Fruit fly (Drosophila melanogaster): ENCODE measurements around the gene CG7548.
"Not testable (repeated sequence)": the region's sequence is repeated elsewhere in the genome, so short reads cannot be mapped to it uniquely, and the experiment has no call there.

The CG7548 gene

DNA sequence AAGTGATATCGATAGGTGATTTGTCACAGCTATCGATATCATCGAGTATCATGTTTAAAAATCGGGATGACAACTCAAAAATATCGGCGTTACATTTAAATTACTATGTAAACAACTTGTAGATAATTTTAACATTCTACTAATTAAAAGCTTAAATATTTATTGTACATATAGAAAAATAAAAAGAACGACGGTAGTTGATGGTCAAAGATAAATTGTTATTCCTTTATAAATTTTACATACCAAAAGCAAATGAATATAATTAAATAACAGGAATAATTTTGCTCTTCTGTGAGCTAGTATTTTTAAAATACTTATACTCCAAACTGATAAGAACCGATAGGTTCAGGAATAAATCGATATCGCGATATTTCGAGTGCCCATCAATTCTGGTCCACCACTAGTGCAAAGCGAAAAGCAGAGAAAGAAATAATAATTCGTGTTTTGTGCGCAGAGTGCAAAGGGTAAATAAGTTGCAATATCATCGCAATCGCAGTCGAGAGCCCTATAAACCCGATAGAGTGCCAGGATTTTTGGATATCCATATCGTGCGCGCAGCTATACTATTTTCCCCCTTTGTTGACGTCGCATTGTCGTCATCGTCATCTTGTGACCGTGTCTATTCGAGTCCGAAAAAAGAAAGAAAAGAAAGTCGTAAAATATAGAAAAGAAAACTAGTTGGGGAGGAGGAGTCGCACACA lies 22.5 kb upstream of the CG7548 start, which contains the start of gene lqf:
Gene lqf, plus strand, starts transcription at position 401 of the 701 bp plus-strand sequence.
- no peak for TF ChIP-seq usp (GFP tag; optimal IDR thresholded peaks at IDR 0.05)
- no peak for TF ChIP-seq CG8478 (optimal IDR thresholded peaks at IDR 0.05)
- no peak for TF ChIP-seq EcR (GFP tag; optimal IDR thresholded peaks at IDR 0.05)
- no peak for TF ChIP-seq Dll (optimal IDR thresholded peaks at IDR 0.05)
- no peak for TF ChIP-seq pan (optimal IDR thresholded peaks at IDR 0.05)
- TF ChIP-seq psq (optimal IDR thresholded peaks at IDR 0.05), result no peak

DNA sequence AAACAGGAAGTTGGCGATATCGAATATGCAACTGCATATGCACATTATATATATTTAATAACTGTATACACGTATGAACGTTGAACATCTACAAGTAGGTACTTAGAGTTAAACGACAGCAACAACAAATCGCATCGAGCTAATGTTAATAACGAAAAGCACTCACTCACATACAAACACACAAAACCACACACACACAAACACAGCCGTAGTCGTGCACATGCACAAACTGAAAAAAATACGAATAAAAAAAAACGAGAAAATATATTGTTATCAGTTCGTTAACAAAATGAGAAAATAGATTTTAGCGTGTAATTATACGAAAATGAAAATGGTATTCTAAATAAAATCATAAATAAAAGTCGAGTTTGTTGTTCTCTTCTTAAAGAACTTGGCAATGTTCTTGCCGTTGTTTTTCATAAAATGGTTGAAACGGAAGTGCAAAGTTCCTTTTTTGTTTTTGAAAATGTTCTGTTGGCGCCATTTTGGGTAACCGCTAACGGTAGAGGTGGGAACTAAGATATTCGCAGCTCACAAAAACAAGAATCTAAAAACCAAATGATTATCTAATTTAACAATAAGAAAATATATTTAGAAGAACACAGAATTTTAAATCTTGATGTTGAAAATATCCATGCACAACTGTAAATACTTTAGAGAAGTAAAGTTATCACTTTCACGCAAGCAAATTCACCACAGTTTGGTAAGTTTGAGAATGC lies 21.8 kb upstream of the CG7548 start:
- TF ChIP-seq EcR (GFP tag; optimal IDR thresholded peaks at IDR 0.05) (no peak), Dll (optimal IDR thresholded peaks at IDR 0.05) (no peak), psq (optimal IDR thresholded peaks at IDR 0.05) (no peak), usp (GFP tag; optimal IDR thresholded peaks at IDR 0.05) (no peak), CG8478 (optimal IDR thresholded peaks at IDR 0.05) (no peak), pan (optimal IDR thresholded peaks at IDR 0.05) (no peak)

DNA sequence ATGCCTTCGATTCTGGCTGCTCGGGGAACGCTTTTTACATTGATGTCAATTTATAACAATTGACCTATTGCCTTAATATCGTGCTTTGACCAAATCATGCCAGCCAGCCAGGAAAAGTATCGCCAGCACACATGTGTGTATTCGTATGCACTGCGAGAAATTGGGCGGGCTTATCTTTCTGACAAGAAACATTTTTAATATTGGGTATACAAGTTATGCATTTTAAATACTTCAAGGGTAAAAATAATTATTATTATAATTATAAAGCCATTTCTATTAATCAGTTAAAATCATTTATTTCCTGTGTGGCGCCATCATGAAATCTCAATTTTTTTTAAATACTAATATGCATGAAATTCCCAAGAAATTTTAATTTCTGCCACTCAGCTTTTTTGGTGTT lies 15.8 kb upstream of the CG7548 start:
- no peak for TF ChIP-seq Dll (optimal IDR thresholded peaks at IDR 0.05)
- TF ChIP-seq usp (GFP tag; optimal IDR thresholded peaks at IDR 0.05), result no peak
- TF ChIP-seq EcR (GFP tag; optimal IDR thresholded peaks at IDR 0.05), result no peak
- no peak for TF ChIP-seq CG8478 (optimal IDR thresholded peaks at IDR 0.05)
- no peak for TF ChIP-seq psq (optimal IDR thresholded peaks at IDR 0.05)
- TF ChIP-seq pan (optimal IDR thresholded peaks at IDR 0.05), result no peak

DNA sequence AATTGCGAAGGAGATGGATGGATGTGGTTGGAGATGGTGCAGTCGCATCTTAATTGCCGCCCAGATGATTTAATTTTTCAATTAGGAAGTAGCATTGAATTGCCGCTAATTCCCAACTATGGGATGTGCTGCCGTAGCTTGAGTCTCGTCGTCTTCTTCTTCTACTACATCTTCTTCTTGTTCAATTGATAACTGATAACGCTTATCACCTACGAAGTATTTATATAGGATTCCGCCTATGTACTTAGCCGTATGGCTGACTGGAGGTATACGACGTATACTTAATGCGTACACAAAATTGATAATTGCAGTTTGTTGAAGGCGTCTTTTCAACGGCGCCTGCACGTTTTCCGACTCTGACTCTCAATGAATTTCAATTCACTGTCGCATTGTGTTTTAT lies 14.6 kb upstream of the CG7548 start:
- TF ChIP-seq psq (optimal IDR thresholded peaks at IDR 0.05) (no peak), usp (GFP tag; optimal IDR thresholded peaks at IDR 0.05) (no peak), CG8478 (optimal IDR thresholded peaks at IDR 0.05) (no peak), EcR (GFP tag; optimal IDR thresholded peaks at IDR 0.05) (no peak), pan (optimal IDR thresholded peaks at IDR 0.05) (no peak), Dll (optimal IDR thresholded peaks at IDR 0.05) (no peak)

DNA sequence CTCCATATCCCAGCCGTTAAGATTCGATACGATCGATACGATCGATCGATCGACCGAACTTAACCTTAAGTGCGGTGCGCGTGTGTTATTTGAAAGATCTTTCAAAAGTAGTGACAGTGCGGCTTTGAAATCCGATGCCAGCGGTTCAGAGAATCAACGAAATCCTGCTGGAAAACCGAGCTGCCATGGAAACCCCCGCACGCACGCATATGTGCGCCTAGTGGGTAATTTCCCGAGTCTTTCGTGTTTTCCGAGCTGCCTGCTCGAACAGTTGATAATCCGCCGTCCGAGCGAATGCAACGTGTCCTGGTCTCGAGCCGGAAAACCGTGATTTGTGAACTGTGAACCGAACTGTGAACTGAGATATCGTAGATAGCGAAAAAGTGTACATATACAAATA lies 13.2 kb upstream of the CG7548 start:
- TF ChIP-seq pan (optimal IDR thresholded peaks at IDR 0.05), result no peak
- no peak for TF ChIP-seq EcR (GFP tag; optimal IDR thresholded peaks at IDR 0.05)
- no peak for TF ChIP-seq usp (GFP tag; optimal IDR thresholded peaks at IDR 0.05)
- TF ChIP-seq CG8478 (optimal IDR thresholded peaks at IDR 0.05), result no peak

DNA sequence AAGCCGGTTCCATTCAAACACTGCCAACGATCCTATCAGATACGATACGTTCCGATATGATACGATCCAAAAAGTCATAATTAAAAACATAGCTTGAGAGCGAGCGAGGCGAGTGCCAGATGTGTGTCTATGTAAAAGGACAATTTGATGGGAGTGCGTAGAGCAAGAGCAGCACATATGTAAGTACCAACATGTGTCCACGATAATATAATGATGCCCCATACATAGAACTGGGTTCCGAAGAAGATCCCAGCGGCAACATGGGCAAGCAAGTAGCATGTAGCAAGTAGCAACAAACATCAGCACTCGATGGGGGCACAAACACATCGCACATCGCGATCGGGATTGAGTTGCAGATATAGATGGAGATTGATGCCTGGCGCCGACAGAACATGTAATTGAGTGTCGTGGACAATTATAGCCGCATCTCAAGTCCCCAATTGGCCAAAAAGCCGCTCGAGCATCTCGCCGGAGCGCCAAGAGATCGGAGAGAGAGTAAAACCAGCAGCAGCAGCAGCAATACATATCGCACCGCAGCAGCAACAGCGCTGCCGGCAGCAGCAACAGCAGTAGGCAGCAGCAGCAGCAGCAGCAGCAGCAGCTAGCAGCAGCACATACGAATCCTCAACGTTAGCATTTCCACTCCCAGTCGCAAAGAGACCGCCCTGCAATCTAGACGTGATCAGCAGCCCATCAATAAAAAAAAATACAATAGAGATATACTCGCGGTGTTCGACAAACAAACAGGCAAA lies 12.5 kb upstream of the CG7548 start, which contains the start of gene ltl:
Gene ltl, plus strand, starts transcription at position 647 of the 752 bp plus-strand sequence.
- TF ChIP-seq usp (GFP tag; optimal IDR thresholded peaks at IDR 0.05), result no peak
- TF ChIP-seq CG8478 (optimal IDR thresholded peaks at IDR 0.05), result no peak
- TF ChIP-seq pan (optimal IDR thresholded peaks at IDR 0.05), result no peak
- TF ChIP-seq Dll (optimal IDR thresholded peaks at IDR 0.05), result no peak
- TF ChIP-seq psq (optimal IDR thresholded peaks at IDR 0.05), result no peak
- TF ChIP-seq EcR (GFP tag; optimal IDR thresholded peaks at IDR 0.05), result no peak

DNA sequence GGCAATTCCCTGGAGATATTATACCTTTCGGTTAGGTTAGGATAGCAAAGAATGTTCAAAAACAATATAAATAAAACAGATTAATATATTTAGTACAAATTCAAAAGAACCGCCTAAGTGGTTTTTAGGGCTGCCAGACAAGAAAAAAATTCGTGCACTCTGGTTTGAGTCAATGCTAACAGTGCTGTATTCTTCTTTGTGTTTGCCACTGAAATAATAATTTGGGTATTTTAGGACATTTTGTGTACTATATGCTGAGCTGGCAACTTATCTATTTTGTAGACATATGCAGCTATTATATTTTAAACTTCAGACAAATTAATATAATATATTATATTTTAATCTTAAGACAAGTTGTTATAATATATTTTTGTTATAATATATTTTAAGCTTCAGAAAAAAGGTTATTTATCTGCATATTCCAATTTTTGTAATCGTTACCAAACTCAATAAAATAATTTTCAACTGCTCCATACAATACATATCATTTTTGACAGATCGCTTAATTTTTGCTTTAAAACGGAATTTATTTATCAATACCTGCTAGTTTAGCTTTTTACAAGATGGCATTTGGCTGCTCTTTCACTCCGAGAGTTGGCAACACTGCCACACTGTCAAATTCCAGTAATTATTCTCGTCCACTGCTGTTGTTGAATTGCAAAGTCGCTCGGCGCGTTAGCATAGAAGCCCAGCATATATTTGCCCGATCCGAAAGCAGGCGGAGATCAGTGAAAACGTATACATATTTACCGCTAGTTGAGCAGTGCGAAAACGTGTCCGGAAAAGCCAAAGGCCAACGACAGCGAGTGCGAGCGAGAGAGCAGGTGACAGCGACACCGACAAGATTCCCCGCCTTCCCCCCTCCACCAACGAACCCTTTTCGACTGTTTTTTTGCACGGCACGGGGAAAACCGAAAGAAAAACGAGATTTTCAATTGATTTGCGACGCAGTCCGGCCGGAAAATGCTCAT lies 4.7 kb upstream of the CG7548 start, which contains the start of gene CG7546:
Gene CG7546, plus strand, starts transcription at position 573 of the 971 bp plus-strand sequence.
- no peak for TF ChIP-seq Dll (optimal IDR thresholded peaks at IDR 0.05)
- no peak for TF ChIP-seq EcR (GFP tag; optimal IDR thresholded peaks at IDR 0.05)
- TF ChIP-seq usp (GFP tag; optimal IDR thresholded peaks at IDR 0.05), result no peak
- no peak for TF ChIP-seq pan (optimal IDR thresholded peaks at IDR 0.05)
- no peak for TF ChIP-seq CG8478 (optimal IDR thresholded peaks at IDR 0.05)
- TF ChIP-seq psq (optimal IDR thresholded peaks at IDR 0.05), result no peak

DNA sequence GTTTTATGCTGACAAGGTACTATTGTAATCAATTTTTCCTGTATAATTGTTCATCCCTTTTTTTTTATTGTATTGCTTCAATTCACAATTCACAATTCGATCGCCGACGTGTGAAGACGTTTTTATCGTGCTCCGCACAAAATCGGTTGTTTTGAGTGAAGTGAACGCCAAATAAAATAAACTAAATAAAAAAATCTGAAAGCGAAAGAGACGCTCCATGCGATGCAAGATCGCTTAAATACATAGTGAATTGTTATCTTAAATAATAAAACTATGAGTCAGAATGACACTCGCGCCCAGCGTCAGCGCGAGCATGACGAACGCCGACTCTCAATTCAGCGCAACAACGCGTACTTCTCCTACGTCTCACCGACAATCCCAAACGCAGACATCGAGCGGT lies 7.3 kb downstream of the CG7548 start, which contains the start of gene CG8539:
Gene CG8539, minus strand, starts transcription at position 101 of the 400 bp plus-strand sequence.
- not testable (repeated sequence) for TF ChIP-seq psq (optimal IDR thresholded peaks at IDR 0.05); usp (GFP tag; optimal IDR thresholded peaks at IDR 0.05); EcR (GFP tag; optimal IDR thresholded peaks at IDR 0.05)

DNA sequence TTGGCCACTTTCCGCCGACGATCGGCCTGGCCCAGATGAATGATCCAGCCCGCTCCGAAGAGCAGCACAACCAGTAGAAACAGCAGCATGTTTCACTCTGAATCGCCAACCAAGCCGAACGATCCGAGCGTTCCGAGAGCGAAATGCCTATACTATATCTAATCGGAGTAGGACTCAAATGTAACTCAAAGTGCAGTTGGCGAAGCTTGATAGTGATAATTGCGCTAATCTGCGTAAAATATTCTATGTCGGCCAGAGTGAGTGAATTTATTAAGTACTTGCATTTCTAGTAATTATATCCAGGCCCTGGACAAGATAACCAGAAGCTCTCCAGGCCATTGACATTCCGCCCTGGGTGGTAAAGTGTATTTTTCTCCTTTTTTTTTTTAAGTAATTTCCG lies 9.9 kb downstream of the CG7548 start, which contains the start of gene Cyp4d8:
Gene Cyp4d8, minus strand, starts transcription at position 101 of the 400 bp plus-strand sequence.
- no peak for TF ChIP-seq EcR (GFP tag; optimal IDR thresholded peaks at IDR 0.05)
- TF ChIP-seq CG8478 (optimal IDR thresholded peaks at IDR 0.05), result no peak
- TF ChIP-seq usp (GFP tag; optimal IDR thresholded peaks at IDR 0.05), result no peak
- no peak for TF ChIP-seq pan (optimal IDR thresholded peaks at IDR 0.05)
- TF ChIP-seq psq (optimal IDR thresholded peaks at IDR 0.05), result no peak
- no peak for TF ChIP-seq Dll (optimal IDR thresholded peaks at IDR 0.05)

DNA sequence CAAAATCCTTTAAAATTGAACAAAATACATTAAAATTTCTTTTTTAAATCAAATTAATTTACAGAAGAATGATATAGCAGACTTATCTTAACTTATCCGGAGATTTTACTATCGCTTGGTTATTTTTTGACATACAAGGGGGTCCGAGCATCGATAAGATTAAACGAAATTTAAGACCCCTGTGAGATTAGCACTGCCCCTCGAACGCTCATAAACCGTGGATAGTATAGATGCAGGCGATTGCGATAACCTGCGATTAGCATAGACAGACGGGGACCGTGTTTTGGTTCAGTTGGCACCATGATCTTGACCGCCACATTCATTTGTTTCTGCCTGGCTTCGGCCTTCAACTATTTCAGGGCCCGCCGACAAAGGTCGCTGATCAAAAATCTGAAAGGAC lies 14.5 kb downstream of the CG7548 start, which contains the start of gene Cyp316a1:
Gene Cyp316a1, plus strand, starts transcription at position 301 of the 400 bp plus-strand sequence.
- TF ChIP-seq usp (GFP tag; optimal IDR thresholded peaks at IDR 0.05) (no peak), CG8478 (optimal IDR thresholded peaks at IDR 0.05) (no peak), pan (optimal IDR thresholded peaks at IDR 0.05) (no peak), Dll (optimal IDR thresholded peaks at IDR 0.05) (no peak), EcR (GFP tag; optimal IDR thresholded peaks at IDR 0.05) (no peak), psq (optimal IDR thresholded peaks at IDR 0.05) (no peak)

All from whole organism.